Worm (Caenorhabditis elegans) whole organism, midembryonic: Measurements from ENCODE around the gene F53C11.1.

Experiments
- T22C8.4 ChIP-seq: fragments of 200-800 bp; sonication (Bioruptor generic); IDR thresholded peaks from 2 replicates; pipeline ENCODE4 v1.3.6; 2022; ENCODE audit warnings: missing genetic modification characterization, missing compliant biosample characterization
- cog-1 ChIP-seq: sonication (generic microtip); optimal IDR thresholded peaks from 2 replicates; lab custom pipeline; 2016; ENCODE audit warnings: missing genetic modification characterization, missing compliant biosample characterization
- flt-1 ChIP-seq: fragments of 200-800 bp; sonication (Bioruptor generic); IDR thresholded peaks from 2 replicates; pipeline ENCODE4 v1.3.6; 2022; ENCODE audit warnings: missing genetic modification characterization, missing compliant biosample characterization
- klf-2 ChIP-seq: fragments of 200-800 bp; sonication (Bioruptor generic); conservative IDR thresholded peaks from 2 replicates; pipeline ENCODE4 v1.3.6; 2022; ENCODE audit warnings: missing genetic modification reagents, missing genetic modification characterization, missing compliant biosample characterization
- med-1 ChIP-seq: sonication (generic microtip); optimal IDR thresholded peaks from 2 replicates; lab custom pipeline; 2017; ENCODE audit warnings: missing genetic modification characterization, mild to moderate bottlenecking, missing compliant biosample characterization, antibody characterized with exemption, missing genetic modification reagents; ENCODE audit not compliant: insufficient read depth
- ref-1 ChIP-seq: fragments of 200-800 bp; sonication (Bioruptor generic); conservative IDR thresholded peaks from 2 replicates; pipeline ENCODE4 v1.3.6; 2022; ENCODE audit warnings: missing genetic modification reagents, missing genetic modification characterization, missing compliant biosample characterization
- tab-1 ChIP-seq: fragments of 200-800 bp; sonication (Bioruptor generic); IDR thresholded peaks from 2 replicates; pipeline ENCODE4 v1.3.6; 2022; ENCODE audit warnings: missing genetic modification characterization, missing compliant biosample characterization
- ztf-23 ChIP-seq: fragments of 200-800 bp; sonication (Bioruptor generic); IDR thresholded peaks from 2 replicates; pipeline ENCODE4 v1.3.6; 2022; ENCODE audit warnings: missing genetic modification reagents, missing genetic modification characterization, missing compliant biosample characterization
- ztf-29 ChIP-seq: fragments of 200-800 bp; sonication (Bioruptor generic); IDR thresholded peaks from 2 replicates; pipeline ENCODE4 v1.3.6; 2022; ENCODE audit warnings: missing genetic modification reagents, missing genetic modification characterization, missing compliant biosample characterization

DNA sequence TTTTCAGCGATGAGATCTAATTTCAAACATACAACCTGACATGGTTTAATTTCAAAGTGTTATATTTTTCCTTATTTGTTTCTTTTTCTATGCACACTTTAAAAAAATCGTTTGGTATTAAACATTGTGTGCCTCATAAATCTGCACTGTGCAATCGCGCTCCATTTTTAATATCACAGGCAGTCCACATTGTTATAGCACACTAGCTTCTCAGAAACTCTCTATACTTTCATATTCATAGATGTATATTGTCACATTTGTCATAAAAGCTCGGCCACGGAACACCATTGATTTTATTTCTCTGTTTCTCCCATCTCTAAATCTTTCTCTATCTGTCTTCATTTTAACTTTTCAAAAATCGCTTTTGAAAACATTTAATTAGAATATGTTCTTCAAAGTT lies 18.2 kb upstream of the F53C11.1 start:
- no peak for TF ChIP-seq flt-1
- TF ChIP-seq tab-1 (GFP tag; lab: Robert Waterston, UW): no peak
- TF ChIP-seq ztf-23 (GFP tag; lab: Robert Waterston, UW): no peak
- no peak for TF ChIP-seq cog-1 (tag; lab: Kevin White, UChicago)
- TF ChIP-seq ztf-29 (GFP tag; lab: Robert Waterston, UW): no peak
- TF ChIP-seq T22C8.4: no peak
- TF ChIP-seq ref-1 (GFP tag; lab: Robert Waterston, UW): no peak
- no peak for TF ChIP-seq klf-2 (GFP tag; lab: Robert Waterston, UW)
- TF ChIP-seq med-1 (GFP tag; lab: Kevin White, UChicago): no peak
